Worm (Caenorhabditis elegans) whole organism, mixed stage, embryonic: ENCODE measurements around the gene srz-11.

ENCODE experiments used
- bed-3 ChIP-seq: fragments of 200-800 bp; sonication (Bioruptor generic); optimal IDR thresholded peaks from 3 replicates; lab custom pipeline; 2018; ENCODE audit warnings: mild to moderate bottlenecking, missing genetic modification characterization, moderate library complexity, missing compliant biosample characterization
- blmp-1 ChIP-seq: fragments of 150-350 bp; optimal IDR thresholded peaks from 2 replicates; lab custom pipeline; 2014; ENCODE audit warnings: missing biosample characterization, missing genetic modification characterization
- ceh-39 ChIP-seq: fragments of 150-350 bp; optimal IDR thresholded peaks from 2 replicates; lab custom pipeline; 2014; ENCODE audit warnings: missing biosample characterization, missing genetic modification characterization
- ceh-43 ChIP-seq: fragments of 200-800 bp; sonication (Bioruptor generic); optimal IDR thresholded peaks from 2 replicates; lab custom pipeline; 2018; ENCODE audit warnings: mild to moderate bottlenecking, missing genetic modification characterization, moderate library complexity, missing compliant biosample characterization
- ceh-83 ChIP-seq: fragments of 200-800 bp; sonication (Bioruptor generic); optimal IDR thresholded peaks from 2 replicates; lab custom pipeline; 2018; ENCODE audit warnings: mild to moderate bottlenecking, missing genetic modification characterization, missing compliant biosample characterization
- ces-1 ChIP-seq: fragments of 150-350 bp; optimal IDR thresholded peaks from 2 replicates; lab custom pipeline; 2014; ENCODE audit warnings: missing biosample characterization, missing genetic modification reagents, missing genetic modification characterization
- cnd-1 ChIP-seq: fragments of 200-800 bp; sonication (Bioruptor generic); optimal IDR thresholded peaks from 2 replicates; lab custom pipeline; 2018; ENCODE audit warnings: mild to moderate bottlenecking, missing genetic modification characterization, missing compliant biosample characterization
- drap-1 ChIP-seq: fragments of 200-800 bp; sonication (Bioruptor generic); optimal IDR thresholded peaks from 3 replicates; lab custom pipeline; 2018; ENCODE audit warnings: mild to moderate bottlenecking, missing genetic modification characterization, missing compliant biosample characterization
- elt-1 ChIP-seq: sonication (generic microtip); optimal IDR thresholded peaks from 2 replicates; lab custom pipeline; 2017; ENCODE audit warnings: missing genetic modification characterization, mild to moderate bottlenecking, missing compliant biosample characterization, antibody characterized with exemption, moderate library complexity, borderline replicate concordance; ENCODE audit not compliant: insufficient read depth
- elt-3 ChIP-seq: fragments of 150-350 bp; optimal IDR thresholded peaks from 2 replicates; lab custom pipeline; 2014; ENCODE audit warnings: missing biosample characterization, missing genetic modification characterization
- flh-1 ChIP-seq: fragments of 200-800 bp; sonication (Bioruptor generic); optimal IDR thresholded peaks from 2 replicates; lab custom pipeline; 2018; ENCODE audit warnings: mild to moderate bottlenecking, missing genetic modification characterization, moderate library complexity, missing compliant biosample characterization
- ham-2 ChIP-seq: fragments of 200-800 bp; sonication (Bioruptor generic); optimal IDR thresholded peaks from 2 replicates; lab custom pipeline; 2018; ENCODE audit warnings: mild to moderate bottlenecking, missing genetic modification characterization, missing compliant biosample characterization
- hlh-1 ChIP-seq: fragments of 150-350 bp; optimal IDR thresholded peaks from 2 replicates; lab custom pipeline; 2014; ENCODE audit warnings: missing biosample characterization, missing genetic modification reagents, missing genetic modification characterization
- lin-13 ChIP-seq: fragments of 150-350 bp; optimal IDR thresholded peaks from 2 replicates; lab custom pipeline; 2014; ENCODE audit warnings: missing biosample characterization, missing genetic modification characterization
- lin-32 ChIP-seq: fragments of 200-800 bp; sonication (Bioruptor generic); optimal IDR thresholded peaks from 2 replicates; lab custom pipeline; 2018; ENCODE audit warnings: mild to moderate bottlenecking, missing genetic modification characterization, missing compliant biosample characterization
- lsy-2 ChIP-seq: fragments of 150-350 bp; optimal IDR thresholded peaks from 2 replicates; lab custom pipeline; 2014; ENCODE audit warnings: missing biosample characterization, missing genetic modification characterization
- mab-5 ChIP-seq: fragments of 150-350 bp; optimal IDR thresholded peaks from 2 replicates; lab custom pipeline; 2014; ENCODE audit warnings: missing biosample characterization, missing genetic modification characterization
- mep-1 ChIP-seq: fragments of 150-350 bp; optimal IDR thresholded peaks from 2 replicates; lab custom pipeline; 2017; ENCODE audit warnings: missing biosample characterization, missing genetic modification reagents, missing genetic modification characterization, inconsistent platforms
- mls-2 ChIP-seq: sonication (generic microtip); optimal IDR thresholded peaks from 2 replicates; lab custom pipeline; 2016; ENCODE audit warnings: mild to moderate bottlenecking, missing genetic modification characterization, moderate library complexity, missing compliant biosample characterization
- nhr-12 ChIP-seq: fragments of 150-350 bp; optimal IDR thresholded peaks from 2 replicates; lab custom pipeline; 2014; ENCODE audit warnings: missing biosample characterization, missing genetic modification characterization
- nhr-237 ChIP-seq: fragments of 150-350 bp; optimal IDR thresholded peaks from 2 replicates; lab custom pipeline; 2014; ENCODE audit warnings: missing biosample characterization, missing genetic modification characterization
- nhr-28 ChIP-seq: fragments of 150-350 bp; optimal IDR thresholded peaks from 2 replicates; lab custom pipeline; 2014; ENCODE audit warnings: missing biosample characterization, missing genetic modification characterization
- nhr-76 ChIP-seq: sonication (generic microtip); optimal IDR thresholded peaks from 2 replicates; lab custom pipeline; 2017; ENCODE audit warnings: missing biosample characterization, missing genetic modification characterization
- pha-4 ChIP-seq: fragments of 150-350 bp; optimal IDR thresholded peaks from 2 replicates; lab custom pipeline; 2018; ENCODE audit warnings: missing biosample characterization, missing genetic modification reagents, missing genetic modification characterization
- sem-2 ChIP-seq: fragments of 200-800 bp; sonication (Bioruptor generic); optimal IDR thresholded peaks from 2 replicates; lab custom pipeline; 2018; ENCODE audit warnings: mild to moderate bottlenecking, missing genetic modification characterization, missing compliant biosample characterization
- snpc-4 ChIP-seq: fragments of 150-350 bp; optimal IDR thresholded peaks from 2 replicates; lab custom pipeline; 2014; ENCODE audit warnings: missing biosample characterization, missing genetic modification characterization
- sptf-1 ChIP-seq: sonication (generic microtip); optimal IDR thresholded peaks from 2 replicates; lab custom pipeline; 2017; ENCODE audit warnings: mild to moderate bottlenecking, missing genetic modification characterization, moderate library complexity, missing compliant biosample characterization
- unc-120 ChIP-seq: sonication (generic microtip); optimal IDR thresholded peaks from 2 replicates; lab custom pipeline; 2017; ENCODE audit warnings: missing genetic modification characterization, missing compliant biosample characterization; ENCODE audit not compliant: poor library complexity, severe bottlenecking
- unc-39 ChIP-seq: fragments of 150-350 bp; optimal IDR thresholded peaks from 2 replicates; lab custom pipeline; 2014; ENCODE audit warnings: missing biosample characterization, missing genetic modification characterization
- unc-62 ChIP-seq: fragments of 150-350 bp; optimal IDR thresholded peaks from 2 replicates; lab custom pipeline; 2014; ENCODE audit warnings: missing biosample characterization, missing genetic modification reagents, missing genetic modification characterization
- zip-8 ChIP-seq: fragments of 150-350 bp; optimal IDR thresholded peaks from 2 replicates; lab custom pipeline; 2014; ENCODE audit warnings: missing biosample characterization, missing genetic modification characterization
- ztf-11 ChIP-seq: fragments of 150-350 bp; optimal IDR thresholded peaks from 2 replicates; lab custom pipeline; 2014; ENCODE audit warnings: missing biosample characterization, missing genetic modification characterization

Gene srz-11

DNA sequence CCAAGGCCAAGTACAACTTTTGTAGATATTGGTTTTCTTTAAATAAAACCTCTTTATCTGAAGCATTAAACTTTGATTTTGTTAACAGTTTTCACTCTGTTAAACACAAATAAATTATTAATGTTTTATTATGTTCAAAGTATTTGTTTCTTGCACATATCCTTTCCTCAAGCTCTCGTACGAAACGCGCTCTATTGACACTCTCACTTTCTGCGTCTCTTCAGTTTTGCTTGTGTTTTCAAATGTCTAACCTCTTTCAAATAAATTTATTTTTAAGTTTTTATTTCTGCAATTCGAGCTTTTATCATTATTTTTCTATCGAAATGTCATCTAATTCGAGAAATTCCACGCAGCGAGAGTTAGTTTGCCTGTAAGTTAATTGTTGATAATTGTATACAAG lies 19.1 kb upstream of the srz-11 start, which contains the start of gene K08F9.4:
Gene K08F9.4, plus strand, starts transcription at position 222 of the 400 bp plus-strand sequence.
- TF ChIP-seq lsy-2 (tag; lab: Kevin White, UChicago) (peak; percentile 55), mep-1 (peak; percentile 63), hlh-1 (tag; lab: Kevin White, UChicago) (peak; percentile 2), pha-4 (tag; lab: Kevin White, UChicago) (peak; percentile 73), ces-1 (GFP tag; lab: Kevin White, UChicago) (peak; percentile 59), elt-1 (tag; lab: Kevin White, UChicago) (no peak), lin-13 (tag; lab: Kevin White, UChicago) (no peak), nhr-76 (tag; lab: Kevin White, UChicago) (no peak), blmp-1 (tag; lab: Kevin White, UChicago) (peak; percentile 98)

DNA sequence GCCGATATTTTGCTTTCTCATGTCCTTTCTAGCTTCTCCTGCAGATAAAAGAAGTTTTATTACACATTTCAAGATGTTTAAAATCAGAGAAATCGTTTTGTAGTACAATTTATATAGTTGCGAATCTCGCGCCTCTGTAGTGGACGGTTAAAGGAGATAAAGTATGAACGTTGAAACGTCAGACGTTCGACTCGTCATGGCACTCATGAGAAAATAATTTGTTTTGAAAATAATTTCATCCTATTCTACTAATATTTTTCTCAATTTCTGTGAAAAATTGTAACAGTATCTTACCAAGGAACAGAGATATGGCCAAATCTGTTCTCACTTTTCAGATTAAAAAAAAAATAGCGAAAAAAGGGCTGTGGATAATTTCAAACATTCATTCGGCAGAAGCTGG lies 15.1 kb upstream of the srz-11 start, which contains the start of gene T09F5.20:
Gene T09F5.20, minus strand, starts transcription at position 101 of the 400 bp plus-strand sequence.
- no peak for TF ChIP-seq flh-1
- no peak for TF ChIP-seq unc-120 (tag; lab: Kevin White, UChicago)
- no peak for TF ChIP-seq ztf-11 (tag; lab: Kevin White, UChicago)
- TF ChIP-seq sptf-1 (tag; lab: Kevin White, UChicago): no peak
- TF ChIP-seq nhr-237 (tag; lab: Kevin White, UChicago): no peak
- TF ChIP-seq, all 35 proteins: peak for 0

- TF ChIP-seq elt-1 (tag; lab: Kevin White, UChicago) (peak; percentile 60), unc-39 (tag; lab: Kevin White, UChicago) (no peak)
Measured at ce11 chrV:15148800-15149199, 14.1 kb upstream of the srz-11 start, which contains the start of gene T09F5.1. TSS of gene T09F5.1 (plus strand) at chrV:15149100.

- TF ChIP-seq drap-1 (GFP tag; lab: Kevin White, UChicago) (no peak), nhr-28 (tag; lab: Kevin White, UChicago) (no peak), sptf-1 (tag; lab: Kevin White, UChicago) (no peak), nhr-237 (tag; lab: Kevin White, UChicago) (no peak), unc-62 (no peak), mls-2 (tag; lab: Kevin White, UChicago) (no peak), lin-13 (tag; lab: Kevin White, UChicago) (no peak), ceh-43 (no peak), ceh-39 (tag; lab: Kevin White, UChicago) (no peak), sem-2 (GFP tag; lab: Kevin White, UChicago) (no peak), unc-39 (tag; lab: Kevin White, UChicago) (no peak), ztf-11 (tag; lab: Kevin White, UChicago) (no peak), lsy-2 (tag; lab: Kevin White, UChicago) (no peak), blmp-1 (tag; lab: Kevin White, UChicago) (no peak), flh-1 (no peak), bed-3 (no peak)
Measured at ce11 chrV:15150176-15150575, 12.7 kb upstream of the srz-11 start.

DNA sequence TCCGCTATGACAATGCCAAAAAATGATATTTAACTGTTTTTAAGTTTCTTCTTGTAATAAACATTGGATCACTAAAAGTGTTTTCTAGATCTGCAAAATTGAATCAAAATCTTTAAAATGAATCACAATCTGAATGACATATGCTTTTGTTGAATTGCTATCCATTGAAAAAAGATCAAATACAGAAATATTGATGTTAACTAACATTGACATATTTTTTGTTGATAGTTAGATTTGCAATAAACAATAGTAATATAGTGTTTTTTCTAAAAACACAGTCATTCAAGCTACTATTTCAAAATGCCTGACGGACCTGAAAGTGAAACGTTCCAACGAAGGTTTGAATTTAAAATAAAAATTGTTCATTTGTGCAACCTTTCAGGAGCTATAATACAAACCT lies 12.2 kb upstream of the srz-11 start, which contains the start of gene T09F5.2:
Gene T09F5.2, plus strand, starts transcription at position 301 of the 400 bp plus-strand sequence.
- TF ChIP-seq ceh-83 (GFP tag; lab: Kevin White, UChicago): no peak
- TF ChIP-seq nhr-76 (tag; lab: Kevin White, UChicago): no peak
- no peak for TF ChIP-seq bed-3
- TF ChIP-seq sptf-1 (tag; lab: Kevin White, UChicago): no peak
- TF ChIP-seq lsy-2 (tag; lab: Kevin White, UChicago): no peak
- TF ChIP-seq mab-5 (tag; lab: Kevin White, UChicago): no peak
- TF ChIP-seq mls-2 (tag; lab: Kevin White, UChicago): no peak
- TF ChIP-seq elt-3 (tag; lab: Kevin White, UChicago): no peak

DNA sequence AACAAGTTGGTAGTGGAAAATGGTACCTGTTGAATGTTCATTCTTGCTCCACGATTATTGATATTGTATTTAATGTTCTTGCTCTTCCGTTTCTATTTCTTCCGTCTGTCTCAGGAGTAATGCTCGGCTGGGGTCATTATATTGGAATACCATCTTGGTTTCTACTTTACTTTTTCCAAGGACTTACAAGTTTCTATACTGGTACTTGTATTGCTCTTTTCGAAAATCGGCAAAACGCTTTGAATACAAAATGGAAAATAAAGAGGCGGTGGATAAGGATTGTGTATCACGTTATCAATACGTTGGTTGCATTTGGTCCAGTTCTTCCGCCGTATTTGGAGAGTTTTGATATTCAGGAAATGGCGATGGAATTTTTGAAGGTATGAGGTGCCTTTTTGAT lies 10.9 kb upstream of the srz-11 start:
- TF ChIP-seq lin-13 (tag; lab: Kevin White, UChicago) (no peak), lin-32 (GFP tag; lab: Kevin White, UChicago) (no peak), hlh-1 (tag; lab: Kevin White, UChicago) (no peak), snpc-4 (tag; lab: Kevin White, UChicago) (no peak), zip-8 (tag; lab: Kevin White, UChicago) (no peak), cnd-1 (no peak), ham-2 (GFP tag; lab: Kevin White, UChicago) (no peak), blmp-1 (tag; lab: Kevin White, UChicago) (no peak), flh-1 (no peak), ceh-39 (tag; lab: Kevin White, UChicago) (no peak), nhr-12 (tag; lab: Kevin White, UChicago) (no peak), ces-1 (GFP tag; lab: Kevin White, UChicago) (no peak), mep-1 (no peak)
